Worm (Caenorhabditis elegans) whole organism, young adult: ENCODE results near the gene sru-1.
A peak's percentile ranks its signal among the peaks of the same experiment; 100 is the strongest.

ENCODE experiments used
- B0019.2 ChIP-seq: fragments of 200-800 bp; sonication (Bioruptor generic); conservative IDR thresholded peaks from 2 replicates; pipeline ENCODE4 v1.3.6; 2022; ENCODE audit warnings: missing genetic modification reagents, missing genetic modification characterization, missing compliant biosample characterization
- B0035.1 ChIP-seq: sonication (generic microtip); optimal IDR thresholded peaks from 2 replicates; lab custom pipeline; 2016; ENCODE audit warnings: missing genetic modification characterization, mild to moderate bottlenecking, missing compliant biosample characterization, missing genotype, missing genetic modification reagents
- B0336.3 ChIP-seq: fragments of 200-800 bp; sonication (Bioruptor generic); IDR thresholded peaks from 2 replicates; pipeline ENCODE4 v1.3.6; 2022; ENCODE audit warnings: missing genetic modification characterization, missing compliant biosample characterization
- C06A6.2 ChIP-seq: fragments of 200-800 bp; sonication (Bioruptor generic); conservative IDR thresholded peaks from 2 replicates; pipeline ENCODE4 v1.3.6; 2022; ENCODE audit warnings: missing genetic modification characterization, missing compliant biosample characterization
- C17E4.6 ChIP-seq: fragments of 200-800 bp; sonication (Bioruptor generic); IDR thresholded peaks from 2 replicates; pipeline ENCODE4 v1.3.6; 2022; ENCODE audit warnings: missing genetic modification reagents, missing genetic modification characterization, missing compliant biosample characterization
- D2030.7 ChIP-seq: fragments of 200-800 bp; sonication (Bioruptor generic); IDR thresholded peaks from 2 replicates; pipeline ENCODE4 v1.3.6; 2022; ENCODE audit warnings: missing genetic modification reagents, missing genetic modification characterization, missing compliant biosample characterization
- F10E7.11 ChIP-seq: sonication (generic microtip); optimal IDR thresholded peaks from 2 replicates; lab custom pipeline; 2017; ENCODE audit warnings: mild to moderate bottlenecking, missing genetic modification characterization, moderate library complexity, missing compliant biosample characterization
- F33H1.4 ChIP-seq: fragments of 200-800 bp; sonication (Bioruptor generic); IDR thresholded peaks from 2 replicates; pipeline ENCODE4 v1.3.6; 2022; ENCODE audit warnings: missing genetic modification reagents, missing genetic modification characterization, missing compliant biosample characterization
- F37B4.10 ChIP-seq: fragments of 200-800 bp; sonication (Bioruptor generic); IDR thresholded peaks from 2 replicates; pipeline ENCODE4 v1.3.6; 2022; ENCODE audit warnings: missing genetic modification characterization, missing compliant biosample characterization
- F39B2.1 ChIP-seq: fragments of 200-800 bp; sonication (Bioruptor generic); IDR thresholded peaks from 2 replicates; pipeline ENCODE4 v1.3.6; 2022; ENCODE audit warnings: missing genetic modification reagents, missing genetic modification characterization, missing compliant biosample characterization
- F55B11.4 ChIP-seq: sonication (generic microtip); optimal IDR thresholded peaks from 2 replicates; lab custom pipeline; 2016; ENCODE audit warnings: missing compliant biosample characterization, missing genetic modification characterization, borderline replicate concordance; ENCODE audit not compliant: insufficient read depth
- K12H6.12 ChIP-seq: fragments of 200-800 bp; sonication (Bioruptor generic); optimal IDR thresholded peaks from 2 replicates; lab custom pipeline; 2018; ENCODE audit warnings: mild to moderate bottlenecking, missing genetic modification characterization, missing compliant biosample characterization
- Y53F4B.3 ChIP-seq: fragments of 200-800 bp; sonication (Bioruptor generic); IDR thresholded peaks from 2 replicates; pipeline ENCODE4 v1.3.6; 2022; ENCODE audit warnings: missing genetic modification reagents, missing genetic modification characterization, missing compliant biosample characterization
- Y67H2A.10 ChIP-seq: fragments of 200-800 bp; sonication (Bioruptor generic); conservative IDR thresholded peaks from 2 replicates; pipeline ENCODE4 v1.3.6; 2022; ENCODE audit warnings: missing genetic modification reagents, missing genetic modification characterization, missing compliant biosample characterization
- Y95B8A.8 ChIP-seq: fragments of 200-800 bp; sonication (Bioruptor generic); IDR thresholded peaks from 2 replicates; pipeline ENCODE4 v1.3.6; 2022; ENCODE audit warnings: missing genetic modification reagents, missing genetic modification characterization, missing compliant biosample characterization
- ZK185.1 ChIP-seq: sonication (generic microtip); optimal IDR thresholded peaks from 2 replicates; lab custom pipeline; 2016; ENCODE audit warnings: mild to moderate bottlenecking, missing genetic modification characterization, missing compliant biosample characterization; ENCODE audit not compliant: poor library complexity, severe bottlenecking
- aptf-3 ChIP-seq: fragments of 200-800 bp; sonication (Bioruptor generic); IDR thresholded peaks from 2 replicates; pipeline ENCODE4 v1.3.6; 2022; ENCODE audit warnings: missing genetic modification characterization, missing compliant biosample characterization
- atf-7 ChIP-seq: sonication (generic microtip); optimal IDR thresholded peaks from 2 replicates; lab custom pipeline; 2017; ENCODE audit warnings: mild to moderate bottlenecking, missing genetic modification characterization, missing compliant biosample characterization
- attf-3 ChIP-seq: fragments of 200-800 bp; sonication (Bioruptor generic); conservative IDR thresholded peaks from 2 replicates; pipeline ENCODE4 v1.3.6; 2022; ENCODE audit warnings: missing genetic modification reagents, missing genetic modification characterization, missing compliant biosample characterization
- cebp-2 ChIP-seq: fragments of 200-800 bp; sonication (Bioruptor generic); IDR thresholded peaks from 2 replicates; pipeline ENCODE4 v1.3.6; 2022; ENCODE audit warnings: missing genetic modification characterization, missing compliant biosample characterization
- ceh-27 ChIP-seq: fragments of 200-800 bp; sonication (Bioruptor generic); optimal IDR thresholded peaks from 2 replicates; lab custom pipeline; 2018; ENCODE audit warnings: mild to moderate bottlenecking, missing genetic modification characterization, moderate library complexity, missing compliant biosample characterization
- ceh-91 ChIP-seq: fragments of 200-800 bp; sonication (Bioruptor generic); IDR thresholded peaks from 2 replicates; pipeline ENCODE4 v1.3.6; 2022; ENCODE audit warnings: missing genetic modification reagents, missing genetic modification characterization, missing compliant biosample characterization
- dox-1 ChIP-seq: fragments of 200-800 bp; sonication (Bioruptor generic); IDR thresholded peaks from 2 replicates; pipeline ENCODE4 v1.3.6; 2022; ENCODE audit warnings: missing genetic modification reagents, missing genetic modification characterization, missing compliant biosample characterization
- dpl-1 ChIP-seq: fragments of 150-350 bp; optimal IDR thresholded peaks from 2 replicates; lab custom pipeline; 2014; ENCODE audit warnings: missing biosample characterization, missing genetic modification reagents, missing genetic modification characterization
- efl-1 ChIP-seq: fragments of 150-350 bp; optimal IDR thresholded peaks from 2 replicates; lab custom pipeline; 2014; ENCODE audit warnings: missing biosample characterization, missing genetic modification reagents, missing genetic modification characterization
- egl-18 ChIP-seq: fragments of 200-800 bp; sonication (Bioruptor generic); IDR thresholded peaks from 2 replicates; pipeline ENCODE4 v1.3.6; 2022; ENCODE audit warnings: missing genetic modification reagents, missing genetic modification characterization, missing compliant biosample characterization
- egl-44 ChIP-seq: fragments of 200-800 bp; sonication (Bioruptor generic); IDR thresholded peaks from 2 replicates; pipeline ENCODE4 v1.3.6; 2022; ENCODE audit warnings: missing genetic modification reagents, missing genetic modification characterization, missing compliant biosample characterization
- fkh-3 ChIP-seq: sonication (generic microtip); optimal IDR thresholded peaks from 2 replicates; lab custom pipeline; 2016; ENCODE audit warnings: mild to moderate bottlenecking, missing genetic modification characterization, missing compliant biosample characterization
- hmg-1.2 ChIP-seq: fragments of 200-800 bp; sonication (Bioruptor generic); IDR thresholded peaks from 2 replicates; pipeline ENCODE4 v1.3.6; 2022; ENCODE audit warnings: missing genetic modification reagents, missing genetic modification characterization, missing compliant biosample characterization
- hmg-20 ChIP-seq: fragments of 200-800 bp; sonication (Bioruptor generic); IDR thresholded peaks from 2 replicates; pipeline ENCODE4 v1.3.6; 2022; ENCODE audit warnings: missing genetic modification reagents, missing genetic modification characterization, missing compliant biosample characterization
- madf-6 ChIP-seq: fragments of 200-800 bp; sonication (Bioruptor generic); IDR thresholded peaks from 2 replicates; pipeline ENCODE4 v1.3.6; 2022; ENCODE audit warnings: missing genetic modification reagents, missing genetic modification characterization, missing compliant biosample characterization
- nhr-27 ChIP-seq: fragments of 200-800 bp; sonication (Bioruptor generic); optimal IDR thresholded peaks from 2 replicates; lab custom pipeline; 2018; ENCODE audit warnings: mild to moderate bottlenecking, missing genetic modification characterization, moderate library complexity, missing compliant biosample characterization
- nhr-80 ChIP-seq: sonication (generic microtip); optimal IDR thresholded peaks from 2 replicates; lab custom pipeline; 2016; ENCODE audit warnings: missing genetic modification characterization, missing compliant biosample characterization
- pbrm-1 ChIP-seq: fragments of 200-800 bp; sonication (Bioruptor generic); IDR thresholded peaks from 2 replicates; pipeline ENCODE4 v1.3.6; 2022; ENCODE audit warnings: missing genetic modification reagents, missing genetic modification characterization, missing compliant biosample characterization
- pha-4 ChIP-seq: fragments of 150-350 bp; sonication (generic microtip); optimal IDR thresholded peaks from 2 replicates; lab custom pipeline; 2014; ENCODE audit warnings: missing biosample characterization, missing genetic modification reagents, missing genetic modification characterization
- rcor-1 ChIP-seq: fragments of 200-800 bp; sonication (Bioruptor generic); IDR thresholded peaks from 2 replicates; pipeline ENCODE4 v1.3.6; 2022; ENCODE audit warnings: missing genetic modification reagents, missing genetic modification characterization, missing compliant biosample characterization
- rpc-1 ChIP-seq, 2 experiments: fragments of 150-350 bp in 1 of 2; sonication (generic microtip) in 1 of 2; optimal IDR thresholded peaks; 2 replicates each; lab custom pipeline; 2014 to 2018; ENCODE audit warnings: missing biosample characterization in 1 of 2, missing genetic modification characterization in 1 of 2, missing genetic modification reagents in 1 of 2, missing genotype in 1 of 2
- sea-2 ChIP-seq: fragments of 200-800 bp; sonication (Bioruptor generic); IDR thresholded peaks from 2 replicates; pipeline ENCODE4 v1.3.6; 2022; ENCODE audit warnings: missing genetic modification characterization, missing compliant biosample characterization
- snpc-1.3 ChIP-seq: sonication (generic microtip); optimal IDR thresholded peaks from 2 replicates; lab custom pipeline; 2017; ENCODE audit warnings: missing genetic modification characterization, mild to moderate bottlenecking, missing compliant biosample characterization, antibody characterized with exemption, moderate library complexity, missing genotype, missing genetic modification reagents; ENCODE audit not compliant: insufficient read depth
- sptf-2 ChIP-seq: fragments of 200-800 bp; sonication (Bioruptor generic); optimal IDR thresholded peaks from 2 replicates; lab custom pipeline; 2018; ENCODE audit warnings: mild to moderate bottlenecking, missing genetic modification characterization, missing compliant biosample characterization
- tbp1 ChIP-seq: fragments of 200-800 bp; sonication (Bioruptor generic); optimal IDR thresholded peaks from 2 replicates; lab custom pipeline; 2018; ENCODE audit warnings: mild to moderate bottlenecking, missing genetic modification characterization, missing compliant biosample characterization
- tbx-9 ChIP-seq: sonication (generic microtip); optimal IDR thresholded peaks from 2 replicates; lab custom pipeline; 2016; ENCODE audit warnings: borderline replicate concordance, missing genetic modification characterization, inconsistent platforms, missing compliant biosample characterization
- ztf-3 ChIP-seq: fragments of 200-800 bp; sonication (Bioruptor generic); optimal IDR thresholded peaks from 2 replicates; lab custom pipeline; 2018; ENCODE audit warnings: mild to moderate bottlenecking, missing genetic modification characterization, missing compliant biosample characterization
- ztf-6 ChIP-seq: fragments of 200-800 bp; sonication (Bioruptor generic); IDR thresholded peaks from 2 replicates; pipeline ENCODE4 v1.3.6; 2022; ENCODE audit warnings: missing genetic modification reagents, missing genetic modification characterization, missing compliant biosample characterization

sru-1 gene

DNA sequence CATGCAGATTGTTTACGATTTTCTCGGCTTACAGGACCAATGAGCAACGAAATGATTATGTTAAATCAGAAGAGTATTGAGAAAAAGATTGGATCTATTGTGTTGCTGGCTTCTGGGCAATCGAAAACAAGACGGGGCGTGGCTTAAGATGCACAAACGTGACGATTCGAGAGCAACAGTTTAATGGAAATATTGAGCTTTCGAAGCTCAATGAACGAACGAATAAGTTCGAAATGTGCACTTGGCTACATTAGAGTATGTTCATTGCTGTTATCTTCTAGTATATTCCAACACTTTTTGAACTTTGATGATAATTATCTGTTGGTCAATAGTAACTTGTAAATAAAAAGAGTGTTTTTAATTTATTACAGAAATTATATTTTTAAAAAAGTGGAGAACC lies 43.0 kb upstream of the sru-1 start, which contains the start of gene hsp-12.3:
hsp-12.3 (minus strand) TSS at position 101 of the 400 bp plus-strand sequence.
- TF ChIP-seq snpc-1.3, result no peak
- TF ChIP-seq nhr-27 (tag; lab: Kevin White, UChicago), result no peak
- no peak for TF ChIP-seq C06A6.2 (GFP tag; lab: Robert Waterston, UW)
- TF ChIP-seq Y95B8A.8 (GFP tag; lab: Robert Waterston, UW), result no peak
- no peak for TF ChIP-seq ceh-27
- no peak for TF ChIP-seq egl-44
- TF ChIP-seq ceh-91 (GFP tag; lab: Robert Waterston, UW), result no peak
- TF ChIP-seq hmg-20 (GFP tag; lab: Robert Waterston, UW), result no peak
- TF ChIP-seq Y53F4B.3 (GFP tag; lab: Robert Waterston, UW), result no peak
- TF ChIP-seq rpc-1 (optimal IDR thresholded peaks at IDR 0.05; lab: Kevin White, UChicago), result no peak
- TF ChIP-seq rpc-1 (tag; optimal IDR thresholded peaks at IDR 0.05; lab: Kevin White, UChicago), result no peak
- TF ChIP-seq dpl-1 (GFP tag; lab: Kevin White, UChicago), result no peak
- no peak for TF ChIP-seq ZK185.1
- TF ChIP-seq egl-18 (GFP tag; lab: Robert Waterston, UW), result no peak

DNA sequence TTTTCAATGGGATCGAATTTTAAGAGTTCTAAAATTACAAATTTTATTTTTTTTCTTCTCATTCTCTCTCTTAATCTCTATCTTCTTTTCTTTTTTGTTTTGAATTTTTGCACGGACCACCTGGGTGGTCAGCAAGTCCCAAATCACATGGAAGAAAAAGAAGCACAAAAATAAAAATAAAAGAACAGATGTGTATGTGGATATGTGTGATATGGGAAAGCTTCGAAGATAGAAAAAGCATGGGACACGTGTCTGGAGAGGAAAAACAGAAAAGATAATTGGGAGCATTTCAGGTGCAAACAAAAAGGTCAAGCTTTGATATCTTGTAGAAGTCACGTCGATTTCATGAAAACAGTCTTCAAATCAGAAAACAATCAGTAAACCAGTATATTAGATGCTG lies 41.2 kb upstream of the sru-1 start, which contains the start of gene hsp-12.6:
hsp-12.6 (minus strand) TSS at position 20 of the 400 bp plus-strand sequence.
- TF ChIP-seq K12H6.12 (tag; lab: Kevin White, UChicago), result peak; percentile 2
- no peak for TF ChIP-seq aptf-3 (GFP tag; lab: Robert Waterston, UW)
- TF ChIP-seq, all 124 proteins: peak for 1

DNA sequence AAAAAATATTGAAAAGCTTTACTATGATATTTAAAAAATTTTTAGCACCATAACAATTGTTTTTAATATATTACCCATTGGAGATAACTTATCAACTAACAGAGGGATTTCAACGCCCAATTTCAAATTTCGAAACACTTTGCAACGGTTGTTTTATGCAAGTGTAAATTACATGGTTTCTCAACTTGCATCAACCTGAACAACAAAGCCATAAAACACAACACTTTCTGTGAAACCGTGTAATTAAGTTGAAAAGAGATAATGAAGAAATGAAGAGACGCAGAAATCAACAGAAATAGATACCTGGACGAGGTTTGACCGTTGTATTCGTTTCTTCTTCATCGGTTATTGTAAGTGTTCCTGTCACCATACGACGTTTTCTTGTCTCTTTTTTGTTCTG lies 38.0 kb upstream of the sru-1 start, which contains the start of gene cpin-1:
cpin-1 (plus strand) TSS at position 301 of the 400 bp plus-strand sequence.
- TF ChIP-seq hmg-1.2 (GFP tag; lab: Robert Waterston, UW) (no peak; the same call in 1 of the 2 replicates), B0035.1 (tag; lab: Kevin White, UChicago) (no peak), C17E4.6 (GFP tag; lab: Robert Waterston, UW) (no peak), B0336.3 (GFP tag; lab: Robert Waterston, UW) (no peak), F39B2.1 (GFP tag; lab: Robert Waterston, UW) (no peak), nhr-80 (tag; lab: Kevin White, UChicago) (no peak), attf-3 (GFP tag; lab: Robert Waterston, UW) (no peak), sea-2 (GFP tag; lab: Robert Waterston, UW) (no peak), F55B11.4 (tag; lab: Kevin White, UChicago) (no peak), Y67H2A.10 (GFP tag; lab: Robert Waterston, UW) (no peak), ZK185.1 (no peak), tbx-9 (tag; lab: Kevin White, UChicago) (no peak), F37B4.10 (GFP tag; lab: Robert Waterston, UW) (no peak), F10E7.11 (tag; lab: Kevin White, UChicago) (no peak), tbp1 (GFP tag; lab: Kevin White, UChicago) (no peak)

DNA sequence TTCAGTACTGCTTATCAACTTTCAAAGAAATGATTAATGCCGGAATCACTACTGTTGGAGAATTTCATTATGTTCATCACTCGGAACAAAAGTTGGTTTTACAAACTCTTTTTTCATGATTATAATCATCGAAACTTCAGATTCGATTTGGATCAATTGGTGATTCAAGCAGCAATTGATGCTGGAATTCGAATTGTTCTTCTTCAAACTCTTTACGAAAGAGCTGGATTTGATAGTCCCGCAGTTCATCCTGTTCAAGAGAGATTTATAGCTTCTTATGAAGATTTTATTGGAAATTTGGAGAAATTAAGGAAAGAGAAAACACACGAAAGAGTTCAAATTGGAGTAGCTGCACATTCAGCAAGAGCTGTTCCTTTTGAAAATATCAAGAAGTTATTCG lies 36.6 kb upstream of the sru-1 start:
- TF ChIP-seq sptf-2 (GFP tag; lab: Kevin White, UChicago), result no peak
- no peak for TF ChIP-seq atf-7 (tag; lab: Kevin White, UChicago)
- TF ChIP-seq D2030.7 (GFP tag; lab: Robert Waterston, UW), result no peak
- TF ChIP-seq pha-4 (tag; lab: Kevin White, UChicago), result no peak
- TF ChIP-seq ztf-6 (GFP tag; lab: Robert Waterston, UW), result no peak
- TF ChIP-seq F33H1.4, result no peak
- no peak for TF ChIP-seq cebp-2 (GFP tag; lab: Robert Waterston, UW)
- no peak for TF ChIP-seq F37B4.10 (GFP tag; lab: Robert Waterston, UW)
- no peak for TF ChIP-seq pbrm-1 (GFP tag; lab: Robert Waterston, UW)
- TF ChIP-seq dox-1, result no peak
- no peak for TF ChIP-seq madf-6 (GFP tag; lab: Robert Waterston, UW)
- no peak for TF ChIP-seq nhr-80 (tag; lab: Kevin White, UChicago)
- TF ChIP-seq ztf-3 (GFP tag; lab: Kevin White, UChicago), result no peak
- TF ChIP-seq B0336.3 (GFP tag; lab: Robert Waterston, UW), result no peak
- TF ChIP-seq B0019.2, result no peak
- TF ChIP-seq fkh-3 (tag; lab: Kevin White, UChicago), result no peak
- no peak for TF ChIP-seq ceh-91 (GFP tag; lab: Robert Waterston, UW)
- no peak for TF ChIP-seq rcor-1 (GFP tag; lab: Robert Waterston, UW)
- no peak for TF ChIP-seq efl-1 (GFP tag; lab: Kevin White, UChicago)
